Worm (Caenorhabditis elegans) whole organism, L3 larva: ENCODE measurements around the gene mtrf-1L.
A peak's percentile ranks its signal among the peaks of the same experiment; 100 is the strongest.

Source experiments
- R02D3.7 ChIP-seq: fragments of 150-350 bp; optimal IDR thresholded peaks from 2 replicates; lab custom pipeline; 2014; ENCODE audit warnings: missing biosample characterization, missing genetic modification characterization
- ZK546.5 ChIP-seq: sonication (generic microtip); optimal IDR thresholded peaks from 2 replicates; lab custom pipeline; 2017; ENCODE audit warnings: missing biosample characterization, missing genetic modification characterization
- aly-2 ChIP-seq: fragments of 150-350 bp; optimal IDR thresholded peaks from 2 replicates; lab custom pipeline; 2014; ENCODE audit warnings: missing biosample characterization, missing genetic modification characterization
- ama-1 ChIP-seq: fragments of 150-350 bp; optimal IDR thresholded peaks from 2 replicates; lab custom pipeline; 2018
- ceh-16 ChIP-seq: sonication (generic microtip); optimal IDR thresholded peaks from 2 replicates; lab custom pipeline; 2017; ENCODE audit warnings: missing biosample characterization, missing genetic modification characterization
- ceh-28 ChIP-seq: fragments of 150-350 bp; optimal IDR thresholded peaks from 2 replicates; lab custom pipeline; 2014; ENCODE audit warnings: missing biosample characterization, missing genetic modification reagents, missing genetic modification characterization
- ceh-82 ChIP-seq: fragments of 150-350 bp; optimal IDR thresholded peaks from 2 replicates; lab custom pipeline; 2014; ENCODE audit warnings: missing biosample characterization, missing genetic modification characterization
- daf-12 ChIP-seq: fragments of 150-350 bp; optimal IDR thresholded peaks from 2 replicates; lab custom pipeline; 2014; ENCODE audit warnings: missing biosample characterization, missing genetic modification reagents, missing genetic modification characterization
- egl-27 ChIP-seq: sonication (generic microtip); optimal IDR thresholded peaks from 4 replicates; lab custom pipeline; 2017; ENCODE audit warnings: missing biosample characterization, missing genetic modification reagents, missing genetic modification characterization
- elt-1 ChIP-seq: fragments of 150-350 bp; optimal IDR thresholded peaks from 2 replicates; lab custom pipeline; 2014; ENCODE audit warnings: missing biosample characterization, missing genetic modification characterization
- elt-2 ChIP-seq: sonication (generic microtip); optimal IDR thresholded peaks from 2 replicates; lab custom pipeline; 2016; ENCODE audit warnings: missing genetic modification reagents, mild to moderate bottlenecking, missing genetic modification characterization, missing compliant biosample characterization
- eor-1 ChIP-seq, 2 experiments: fragments of 150-350 bp; optimal IDR thresholded peaks; 2 replicates each; lab custom pipeline; 2014 to 2018; ENCODE audit warnings: missing biosample characterization in 2 of 2, missing genetic modification characterization in 2 of 2
- fkh-2 ChIP-seq: fragments of 150-350 bp; optimal IDR thresholded peaks from 2 replicates; lab custom pipeline; 2014; ENCODE audit warnings: missing biosample characterization, missing genetic modification reagents, missing genetic modification characterization
- fos-1 ChIP-seq: fragments of 150-350 bp; optimal IDR thresholded peaks from 2 replicates; lab custom pipeline; 2014; ENCODE audit warnings: missing biosample characterization, missing genetic modification characterization
- hmg-11 ChIP-seq: sonication (generic microtip); optimal IDR thresholded peaks from 2 replicates; lab custom pipeline; 2016; ENCODE audit warnings: missing genetic modification characterization, missing compliant biosample characterization
- jun-1 ChIP-seq: fragments of 150-350 bp; optimal IDR thresholded peaks from 2 replicates; lab custom pipeline; 2014; ENCODE audit warnings: missing biosample characterization, missing genetic modification reagents, missing genetic modification characterization
- lin-15B ChIP-seq: fragments of 150-350 bp; optimal IDR thresholded peaks from 2 replicates; lab custom pipeline; 2014; ENCODE audit warnings: missing biosample characterization, missing genetic modification characterization
- lin-39 ChIP-seq: fragments of 150-350 bp; optimal IDR thresholded peaks from 2 replicates; lab custom pipeline; 2018; ENCODE audit warnings: missing biosample characterization, missing genetic modification reagents, missing genetic modification characterization
- mml-1 ChIP-seq: fragments of 150-350 bp; sonication (generic microtip); optimal IDR thresholded peaks from 3 replicates; lab custom pipeline; 2014; ENCODE audit warnings: missing biosample characterization, missing genetic modification characterization
- nfya-1 ChIP-seq: sonication (generic microtip); optimal IDR thresholded peaks from 2 replicates; lab custom pipeline; 2017; ENCODE audit warnings: missing genetic modification characterization, mild to moderate bottlenecking, missing compliant biosample characterization, antibody characterized with exemption, moderate library complexity; ENCODE audit not compliant: insufficient read depth
- nhr-11 ChIP-seq: fragments of 150-350 bp; optimal IDR thresholded peaks from 2 replicates; lab custom pipeline; 2014; ENCODE audit warnings: missing biosample characterization, missing genetic modification characterization
- nhr-12 ChIP-seq: fragments of 150-350 bp; optimal IDR thresholded peaks from 2 replicates; lab custom pipeline; 2014; ENCODE audit warnings: missing biosample characterization, missing genetic modification characterization
- nhr-23 ChIP-seq: fragments of 150-350 bp; optimal IDR thresholded peaks from 2 replicates; lab custom pipeline; 2014; ENCODE audit warnings: missing biosample characterization, missing genetic modification reagents, missing genetic modification characterization
- nhr-43 ChIP-seq: sonication (generic microtip); optimal IDR thresholded peaks from 2 replicates; lab custom pipeline; 2016; ENCODE audit warnings: mild to moderate bottlenecking, missing genetic modification characterization, missing compliant biosample characterization; ENCODE audit not compliant: poor library complexity, severe bottlenecking
- nhr-67 ChIP-seq: fragments of 150-350 bp; optimal IDR thresholded peaks from 2 replicates; lab custom pipeline; 2014; ENCODE audit warnings: missing biosample characterization, missing genetic modification characterization
- nhr-76 ChIP-seq: fragments of 150-350 bp; sonication (generic microtip); optimal IDR thresholded peaks from 5 replicates; lab custom pipeline; 2014; ENCODE audit warnings: missing biosample characterization, missing genetic modification characterization
- pha-4 ChIP-seq: fragments of 150-350 bp; optimal IDR thresholded peaks from 2 replicates; lab custom pipeline; 2014; ENCODE audit warnings: missing biosample characterization, missing genetic modification reagents, missing genetic modification characterization
- pqm-1 ChIP-seq: fragments of 150-350 bp; optimal IDR thresholded peaks from 2 replicates; lab custom pipeline; 2017; ENCODE audit warnings: missing biosample characterization, missing genetic modification characterization, inconsistent platforms
- sea-2 ChIP-seq: fragments of 150-350 bp; sonication (generic microtip); optimal IDR thresholded peaks from 4 replicates; lab custom pipeline; 2014; ENCODE audit warnings: missing biosample characterization, missing genetic modification reagents, missing genetic modification characterization
- skn-1 ChIP-seq: fragments of 150-350 bp; optimal IDR thresholded peaks from 2 replicates; lab custom pipeline; 2014; ENCODE audit warnings: missing biosample characterization, missing genetic modification characterization
- unc-39 ChIP-seq: sonication (generic microtip); optimal IDR thresholded peaks from 4 replicates; lab custom pipeline; 2017; ENCODE audit warnings: missing biosample characterization, missing genetic modification characterization
- unc-62 ChIP-seq: fragments of 150-350 bp; sonication (generic microtip); optimal IDR thresholded peaks from 4 replicates; lab custom pipeline; 2014; ENCODE audit warnings: missing biosample characterization, missing genetic modification reagents, missing genetic modification characterization
- zag-1 ChIP-seq: fragments of 150-350 bp; optimal IDR thresholded peaks from 2 replicates; lab custom pipeline; 2014; ENCODE audit warnings: missing biosample characterization, missing genetic modification characterization
- ztf-11 ChIP-seq: fragments of 150-350 bp; optimal IDR thresholded peaks from 2 replicates; lab custom pipeline; 2014; ENCODE audit warnings: missing biosample characterization, missing genetic modification characterization

mtrf-1L gene

DNA sequence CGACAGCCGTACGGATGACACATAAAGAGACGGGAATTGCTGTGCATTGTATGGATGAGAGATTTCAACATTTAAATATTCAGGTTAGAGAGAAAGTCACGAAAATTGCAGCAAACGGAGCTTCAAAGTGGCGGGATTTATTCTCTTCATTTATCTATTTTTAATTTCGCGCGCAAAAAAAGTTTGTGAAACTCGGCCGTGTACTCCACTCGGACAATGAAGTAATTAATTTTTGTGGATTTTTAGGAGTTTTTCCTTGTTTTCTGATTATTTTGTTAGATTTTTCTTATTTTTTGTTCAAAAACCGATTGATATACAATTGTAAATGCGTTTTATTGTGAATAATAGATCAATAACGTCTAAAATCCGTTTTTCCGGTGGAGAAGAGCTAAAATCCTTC, 1.1 kb downstream of the mtrf-1L start:
- no peak for TF ChIP-seq pqm-1 (tag; lab: Kevin White, UChicago)
- peak; percentile 26 for TF ChIP-seq lin-15B
- TF ChIP-seq, all 47 proteins: peak for 1

DNA sequence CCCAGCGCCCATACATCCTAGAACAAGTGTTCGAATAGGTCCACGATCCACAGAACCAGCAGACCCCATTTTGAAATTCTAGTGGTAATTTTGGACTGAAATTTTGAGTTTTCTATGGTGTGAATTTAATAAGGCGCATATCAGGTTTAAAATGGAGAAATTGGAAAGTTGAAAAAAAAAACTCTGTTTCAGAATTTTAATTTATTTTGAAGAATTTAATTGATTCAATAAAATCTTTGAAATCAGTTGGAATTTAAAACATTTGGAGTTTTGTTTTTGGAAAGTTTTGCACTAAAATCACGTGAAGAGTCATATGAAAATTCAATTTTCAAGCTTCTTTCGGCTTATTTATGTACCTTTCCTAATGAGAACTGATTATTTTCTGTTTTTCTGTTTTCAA, 8.6 kb downstream of the mtrf-1L start, which contains the start of gene gpa-18:
Gene gpa-18, minus strand, starts transcription at position 101 of the 400 bp plus-strand sequence.
- TF ChIP-seq R02D3.7 (tag; lab: Kevin White, UChicago) (no peak), egl-27 (no peak), ceh-82 (tag; lab: Kevin White, UChicago) (no peak), skn-1 (tag; lab: Kevin White, UChicago) (no peak), hmg-11 (tag; lab: Kevin White, UChicago) (no peak), nhr-67 (no peak), unc-62 (GFP tag; lab: Kevin White, UChicago) (no peak), nhr-43 (tag; lab: Kevin White, UChicago) (no peak), eor-1 (tag; optimal IDR thresholded peaks at IDR 0.05; lab: Kevin White, UChicago) (no peak), mml-1 (tag; lab: Kevin White, UChicago) (no peak), ZK546.5 (tag; lab: Kevin White, UChicago) (no peak), ama-1 (lab: Kevin White, UChicago) (no peak), jun-1 (tag; lab: Kevin White, UChicago) (no peak), pha-4 (tag; lab: Kevin White, UChicago) (no peak), elt-2 (tag; lab: Kevin White, UChicago) (no peak), nhr-11 (tag; lab: Kevin White, UChicago) (no peak), lin-39 (tag; lab: Kevin White, UChicago) (no peak), aly-2 (tag; lab: Kevin White, UChicago) (no peak), sea-2 (no peak)
- TF ChIP-seq, all 47 proteins: peak for 0

- TF ChIP-seq ama-1 (lab: Kevin White, UChicago), result no peak
- TF ChIP-seq fkh-2 (tag; lab: Kevin White, UChicago), result no peak
- TF ChIP-seq lin-15B, result no peak
- TF ChIP-seq unc-39 (tag; lab: Kevin White, UChicago), result no peak
- no peak for TF ChIP-seq nhr-76 (tag; lab: Kevin White, UChicago)
- TF ChIP-seq sea-2, result no peak
- no peak for TF ChIP-seq egl-27
- no peak for TF ChIP-seq hmg-11 (tag; lab: Kevin White, UChicago)
- TF ChIP-seq elt-1, result no peak
These were observed 13.9 kb downstream of the mtrf-1L start for ce11 chrIV:5200813-5201212.

DNA sequence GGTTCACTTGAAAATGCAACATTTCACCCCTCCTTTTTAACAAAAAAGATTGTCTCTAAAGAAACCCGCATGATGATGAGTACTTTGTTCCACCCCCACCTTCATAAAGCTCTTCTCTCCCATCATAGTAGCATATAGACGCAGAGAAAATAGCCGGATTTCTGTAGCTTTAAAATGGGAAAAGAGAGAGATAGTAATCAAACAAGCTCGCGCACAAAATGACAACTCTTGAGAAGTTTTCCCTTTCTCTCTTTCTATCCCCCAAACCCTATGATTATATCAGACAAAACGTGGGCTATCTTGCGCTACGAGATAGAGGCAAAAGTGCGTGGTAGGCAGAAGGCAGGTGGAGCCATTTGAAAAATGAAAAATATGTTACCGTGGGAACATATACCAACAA, 15.6 kb downstream of the mtrf-1L start:
- TF ChIP-seq pha-4 (tag; lab: Kevin White, UChicago) (peak; percentile 60), ama-1 (lab: Kevin White, UChicago) (no peak)

DNA sequence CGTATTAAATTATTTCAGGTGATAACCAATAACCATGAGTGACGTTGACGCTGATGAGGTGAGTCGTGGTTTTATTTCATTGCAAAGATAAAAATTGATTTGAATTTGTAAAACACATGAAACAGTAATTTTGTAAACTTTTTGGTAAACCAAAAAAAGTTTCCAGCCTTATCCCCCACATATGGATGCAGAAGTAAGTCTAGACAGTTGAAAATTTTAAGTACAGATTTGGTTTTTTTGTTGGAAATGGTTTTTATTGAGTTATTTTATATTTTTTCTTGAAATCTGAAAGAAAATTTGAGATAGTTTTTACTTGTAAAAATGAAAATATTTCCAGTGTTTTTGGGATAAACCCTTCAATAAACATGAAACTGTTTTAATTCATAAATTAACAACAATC, 17.6 kb downstream of the mtrf-1L start, which contains the start of gene tni-4:
Gene tni-4, plus strand, starts transcription at position 19 of the 400 bp plus-strand sequence.
- no peak for TF ChIP-seq ceh-28 (tag; lab: Kevin White, UChicago)
- TF ChIP-seq pha-4 (tag; lab: Kevin White, UChicago), result no peak
- TF ChIP-seq nhr-11 (tag; lab: Kevin White, UChicago), result no peak
- TF ChIP-seq sea-2, result no peak
- no peak for TF ChIP-seq daf-12
- no peak for TF ChIP-seq R02D3.7 (tag; lab: Kevin White, UChicago)
- TF ChIP-seq ceh-82 (tag; lab: Kevin White, UChicago), result no peak
- no peak for TF ChIP-seq fkh-2 (tag; lab: Kevin White, UChicago)
- TF ChIP-seq nfya-1 (tag; lab: Kevin White, UChicago), result no peak
- TF ChIP-seq ztf-11 (tag; lab: Kevin White, UChicago), result no peak
- TF ChIP-seq unc-39 (tag; lab: Kevin White, UChicago), result no peak
- TF ChIP-seq elt-1, result no peak
- no peak for TF ChIP-seq ceh-16
- TF ChIP-seq nhr-23, result no peak

DNA sequence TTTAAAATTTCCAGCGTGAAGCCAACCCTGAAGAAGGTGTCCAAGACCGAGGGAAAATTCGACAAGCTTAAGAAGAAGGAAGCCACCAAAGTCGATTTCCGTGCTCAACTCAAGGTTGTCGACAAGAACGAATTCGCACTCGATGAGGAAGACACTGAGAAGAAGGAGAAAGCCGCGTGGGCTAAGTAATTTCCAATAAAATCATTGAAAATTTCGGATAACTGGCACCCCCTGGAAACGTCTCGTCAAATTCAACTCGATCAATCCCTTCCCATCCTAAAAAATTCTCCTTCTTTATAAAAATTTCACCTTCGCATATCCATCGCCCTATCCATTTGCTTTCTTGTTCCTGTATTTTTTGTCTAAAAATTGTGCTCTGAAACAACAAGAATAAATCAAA, 19.8 kb downstream of the mtrf-1L start:
- no peak for TF ChIP-seq nhr-12 (tag; lab: Kevin White, UChicago)
- no peak for TF ChIP-seq nhr-11 (tag; lab: Kevin White, UChicago)
- TF ChIP-seq aly-2 (tag; lab: Kevin White, UChicago), result no peak
- TF ChIP-seq pqm-1 (tag; lab: Kevin White, UChicago), result no peak
- TF ChIP-seq zag-1 (tag; lab: Kevin White, UChicago), result no peak
- no peak for TF ChIP-seq fos-1 (tag; lab: Kevin White, UChicago)
- TF ChIP-seq, all 47 proteins: peak for 0
